Fruit fly (Drosophila melanogaster) whole organism: ENCODE results near the gene CG1146.

Experiments used
- Dll ChIP-seq: fragments of >200 bp; optimal IDR thresholded peaks from 2 replicates; lab custom pipeline; 2017
- EcR ChIP-seq, 2 experiments: fragments of >200 bp; optimal IDR thresholded peaks; 2 replicates each; lab custom pipeline; 2017; ENCODE audit warnings: missing biosample characterization in 2 of 2, missing genetic modification characterization in 2 of 2, missing genetic modification reagents in 2 of 2
- psq ChIP-seq: fragments of >200 bp; optimal IDR thresholded peaks from 2 replicates; lab custom pipeline; 2017
- usp ChIP-seq: fragments of >200 bp; optimal IDR thresholded peaks from 2 replicates; lab custom pipeline; 2017; ENCODE audit warnings: missing biosample characterization, missing genetic modification characterization, mixed read lengths

- TF ChIP-seq Dll (no peak), EcR (GFP tag; optimal IDR thresholded peaks at IDR 0.05; lab: Kevin White, UChicago) (no peak), psq (lab: Kevin White, UChicago) (no peak), usp (GFP tag; lab: Kevin White, UChicago) (no peak)
These were observed 2.1 kb upstream of the CG1146 start for dm6 chr3L:2486493-2486892.
